Worm (Caenorhabditis elegans): ENCODE measurements around the gene Y39E4B.10.

Y39E4B.10 gene

ce11 chrIII:13169464-13169966 lies 16.9 kb upstream of the Y39E4B.10 start, which contains the start of the genes snpc-1.2 and Y39E4B.5:
Gene snpc-1.2, minus strand, starts transcription at chrIII:13169541.
Gene Y39E4B.5, plus strand, starts transcription at chrIII:13169916.
- TF ChIP-seq ctbp-1 (GFP tag; IDR thresholded peaks at IDR 0.05), result no peak
- no peak for TF ChIP-seq lin-13 (GFP tag; optimal IDR thresholded peaks at IDR 0.05)
- TF ChIP-seq aha-1 (tag), result peak; percentile 65
- TF ChIP-seq attf-4 (tag; optimal IDR thresholded peaks at IDR 0.05), result no peak
- TF ChIP-seq mxl-2 (GFP tag; conservative IDR thresholded peaks at IDR 0.05), result no peak
- TF ChIP-seq hlh-30 (tag; optimal IDR thresholded peaks at IDR 0.05; ENCODE audit: insufficient read depth), result no peak
- TF ChIP-seq ceh-32 (tag; optimal IDR thresholded peaks at IDR 0.05; ENCODE audit: poor library complexity), result no peak

DNA sequence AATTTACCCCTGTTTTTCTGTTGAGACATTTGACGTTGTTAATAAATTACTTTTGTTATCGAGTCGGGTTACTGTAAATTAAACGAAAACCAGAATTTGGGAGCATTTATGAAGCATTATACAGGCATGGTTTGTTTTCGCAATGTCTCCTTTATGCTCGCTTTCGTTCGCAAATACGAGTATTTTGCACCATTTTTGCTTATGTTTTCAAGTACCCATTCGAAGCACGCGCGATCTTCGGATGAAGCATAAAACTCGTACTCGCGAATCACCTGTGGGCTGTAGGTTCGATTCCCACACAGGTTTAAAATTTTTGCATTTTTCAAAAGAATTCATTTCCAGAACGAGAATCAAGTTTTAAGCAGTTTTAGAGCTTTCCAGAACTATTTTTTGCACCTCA lies 12.2 kb upstream of the Y39E4B.10 start:
- TF ChIP-seq mdl-1 (tag; optimal IDR thresholded peaks at IDR 0.05) (no peak), ctbp-1 (GFP tag; IDR thresholded peaks at IDR 0.05) (no peak), dmd-9 (GFP tag; IDR thresholded peaks at IDR 0.05) (no peak), aha-1 (tag) (peak; percentile 96)

- no peak for TF ChIP-seq ceh-62 (tag; optimal IDR thresholded peaks at IDR 0.05)
- TF ChIP-seq lsy-2 (tag; optimal IDR thresholded peaks at IDR 0.05), result no peak
- TF ChIP-seq lin-38 (GFP tag; IDR thresholded peaks at IDR 0.05), result peak; percentile 79
- TF ChIP-seq nhr-42 (GFP tag; IDR thresholded peaks at IDR 0.05), result no peak
- TF ChIP-seq dpl-1 (GFP tag; optimal IDR thresholded peaks at IDR 0.05), result peak; percentile 55
- TF ChIP-seq lin-15B (tag; optimal IDR thresholded peaks at IDR 0.05), result no peak
- peak; percentile 46 for TF ChIP-seq mes-2 (tag; optimal IDR thresholded peaks at IDR 0.05; ENCODE audit: poor library complexity, severe bottlenecking)
Measured at ce11 chrIII:13160636-13161035, 8.0 kb upstream of the Y39E4B.10 start.

DNA sequence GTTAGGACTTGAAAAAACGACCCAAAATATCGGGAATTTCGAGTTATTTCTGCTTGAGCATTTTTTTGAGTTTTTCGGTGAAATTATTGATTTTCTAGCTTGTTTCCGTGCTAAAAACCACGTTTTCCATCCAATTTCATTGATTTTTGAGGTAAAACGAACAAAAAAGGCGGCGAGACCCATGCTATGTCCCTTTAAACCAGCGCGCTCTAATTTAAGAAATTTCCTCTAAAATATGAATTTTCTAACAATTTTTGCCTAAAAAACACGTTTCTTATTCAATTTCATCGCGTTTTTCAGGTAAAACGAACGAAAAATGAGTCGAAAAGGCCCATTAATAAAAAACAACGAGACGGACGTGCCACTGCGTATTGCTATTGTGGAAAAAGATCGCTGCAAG lies 859 bp upstream of the Y39E4B.10 start, which contains the start of gene abce-1:
abce-1 (plus strand) TSS at position 301 of the 400 bp plus-strand sequence.
- TF ChIP-seq Y105C5A.15 (GFP tag; IDR thresholded peaks at IDR 0.05) (no peak), aha-1 (tag) (no peak), F26F4.8 (GFP tag; conservative IDR thresholded peaks at IDR 0.05) (no peak), dmd-9 (GFP tag; IDR thresholded peaks at IDR 0.05) (no peak), hmg-1.1 (GFP tag; IDR thresholded peaks at IDR 0.05) (no peak), madf-9 (GFP tag; conservative IDR thresholded peaks at IDR 0.05) (no peak), nhr-41 (GFP tag; IDR thresholded peaks at IDR 0.05) (no peak), lin-13 (GFP tag; optimal IDR thresholded peaks at IDR 0.05) (no peak), mep-1 (tag; optimal IDR thresholded peaks at IDR 0.05) (no peak), nhr-77 (tag; optimal IDR thresholded peaks at IDR 0.05) (no peak), nhr-28 (tag; optimal IDR thresholded peaks at IDR 0.05) (no peak)

DNA sequence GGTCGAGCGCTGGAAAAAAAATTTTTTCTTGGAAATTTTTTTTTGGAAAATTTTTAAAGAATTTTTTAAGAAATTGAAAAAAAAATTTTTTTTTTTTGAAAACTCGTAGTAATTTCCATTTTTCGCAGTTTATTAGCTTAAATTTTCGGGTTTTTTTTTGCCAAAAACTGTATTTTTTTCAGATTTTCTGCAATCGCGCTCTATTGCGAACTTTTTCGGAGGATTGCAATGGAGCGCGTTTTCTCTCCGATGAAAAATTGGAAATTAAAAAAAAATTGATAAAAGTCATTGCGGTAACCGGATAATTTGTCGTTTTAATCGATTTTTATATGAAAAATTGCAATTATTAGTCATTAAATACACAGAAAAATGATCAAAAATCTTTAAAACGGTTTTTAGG lies 893 bp downstream of the Y39E4B.10 start:
- TF ChIP-seq lin-38 (GFP tag; IDR thresholded peaks at IDR 0.05) (peak; percentile 79), ceh-82 (tag; optimal IDR thresholded peaks at IDR 0.05) (no peak)

- TF ChIP-seq pqm-1 (tag; optimal IDR thresholded peaks at IDR 0.05), result peak; percentile 34
- no peak for TF ChIP-seq attf-4 (tag; optimal IDR thresholded peaks at IDR 0.05)
- no peak for TF ChIP-seq daf-16 (GFP tag; optimal IDR thresholded peaks at IDR 0.05)
- TF ChIP-seq daf-16 (tag; optimal IDR thresholded peaks at IDR 0.05), result peak; percentile 62
- TF ChIP-seq zip-2 (tag; optimal IDR thresholded peaks at IDR 0.05), result no peak
Measured at ce11 chrIII:13139301-13139700, 13.4 kb downstream of the Y39E4B.10 start, which contains the start of gene bre-2. Gene bre-2, minus strand, starts transcription at chrIII:13139626.

- no peak for TF ChIP-seq pha-4 (GFP tag; IDR thresholded peaks at IDR 0.05)
- TF ChIP-seq pha-4 (tag; optimal IDR thresholded peaks at IDR 0.05), result no peak
- TF ChIP-seq ctbp-1 (GFP tag; IDR thresholded peaks at IDR 0.05), result 0 out of 2 replicates have a peak, but pooled peaks have one; percentile 13
- TF ChIP-seq lin-38 (GFP tag; IDR thresholded peaks at IDR 0.05), result no peak
- TF ChIP-seq aly-2 (tag; optimal IDR thresholded peaks at IDR 0.05), result no peak
- no peak for TF ChIP-seq attf-4 (tag; optimal IDR thresholded peaks at IDR 0.05)
- no peak for TF ChIP-seq F26F4.8 (GFP tag; conservative IDR thresholded peaks at IDR 0.05)
- TF ChIP-seq ces-1 (GFP tag; optimal IDR thresholded peaks at IDR 0.05), result peak; percentile 59
Measured at ce11 chrIII:13131220-13131619, 21.4 kb downstream of the Y39E4B.10 start.
